Fruit fly (Drosophila melanogaster) whole organism, prepupa: ENCODE measurements around the gene Eaat1.

Source experiments
- Blimp-1 ChIP-seq: fragments of 200-800 bp; sonication (Bioruptor generic); optimal IDR thresholded peaks from 3 replicates; lab custom pipeline; 2017; ENCODE audit warnings: missing biosample characterization, missing genetic modification characterization, mild to moderate bottlenecking, moderate library complexity, missing genetic modification reagents
- CG10631 ChIP-seq: fragments of 200-800 bp; sonication (Bioruptor generic); optimal IDR thresholded peaks from 2 replicates; lab custom pipeline; 2016; ENCODE audit warnings: missing biosample characterization, missing genetic modification characterization
- CG10669 ChIP-seq: fragments of 200-800 bp; sonication (Bioruptor generic); optimal IDR thresholded peaks from 3 replicates; lab custom pipeline; 2018; ENCODE audit warnings: missing biosample characterization, mild to moderate bottlenecking, missing genetic modification characterization, moderate library complexity
- CG11762 ChIP-seq: fragments of 200-800 bp; sonication (Bioruptor generic); optimal IDR thresholded peaks from 3 replicates; lab custom pipeline; 2016; ENCODE audit warnings: missing biosample characterization, missing genetic modification characterization; ENCODE audit not compliant: insufficient read depth
- CG11902 ChIP-seq: fragments of 200-800 bp; sonication (Bioruptor generic); optimal IDR thresholded peaks from 3 replicates; lab custom pipeline; 2016; ENCODE audit warnings: missing biosample characterization, missing genetic modification characterization
- CG1621 ChIP-seq: fragments of 200-800 bp; sonication (Bioruptor generic); optimal IDR thresholded peaks from 3 replicates; lab custom pipeline; 2018; ENCODE audit warnings: missing biosample characterization, mild to moderate bottlenecking, missing genetic modification characterization
- CG16779 ChIP-seq: fragments of 200-800 bp; sonication (Bioruptor generic); optimal IDR thresholded peaks from 3 replicates; lab custom pipeline; 2017; ENCODE audit warnings: missing biosample characterization, mild to moderate bottlenecking, missing genetic modification characterization
- CG3032 ChIP-seq: fragments of 200-800 bp; optimal IDR thresholded peaks from 2 replicates; lab custom pipeline; 2019; ENCODE audit warnings: missing biosample characterization, mild to moderate bottlenecking, missing genetic modification characterization, moderate library complexity
- CG3919 ChIP-seq: fragments of 200-800 bp; sonication (Bioruptor generic); optimal IDR thresholded peaks from 3 replicates; lab custom pipeline; 2016; ENCODE audit warnings: missing biosample characterization, missing genetic modification characterization
- CG4318 ChIP-seq: fragments of 200-800 bp; sonication (Bioruptor generic); optimal IDR thresholded peaks from 3 replicates; lab custom pipeline; 2017; ENCODE audit warnings: missing biosample characterization, mild to moderate bottlenecking, missing genetic modification characterization
- CG6276 ChIP-seq: fragments of 200-800 bp; sonication (Bioruptor generic); optimal IDR thresholded peaks from 2 replicates; lab custom pipeline; 2017; ENCODE audit warnings: missing biosample characterization, mild to moderate bottlenecking, missing genetic modification characterization
- CG6854 ChIP-seq: fragments of 200-800 bp; sonication (Bioruptor generic); optimal IDR thresholded peaks from 2 replicates; lab custom pipeline; 2017; ENCODE audit warnings: missing biosample characterization, mild to moderate bottlenecking, missing genetic modification characterization
- CG8119 ChIP-seq: fragments of 200-800 bp; sonication (Bioruptor generic); IDR thresholded peaks from 3 replicates; pipeline ENCODE4 v1.3.6; 2022; ENCODE audit warnings: missing biosample characterization, missing genetic modification characterization
- CG8319 ChIP-seq: fragments of 200-800 bp; sonication (Bioruptor generic); optimal IDR thresholded peaks from 3 replicates; lab custom pipeline; 2016; ENCODE audit warnings: missing biosample characterization, missing genetic modification characterization
- CG8632 ChIP-seq: fragments of 200-800 bp; sonication (Bioruptor generic); optimal IDR thresholded peaks from 3 replicates; lab custom pipeline; 2016; ENCODE audit warnings: missing biosample characterization, missing genetic modification characterization
- CG9139 ChIP-seq: fragments of 200-800 bp; sonication (Bioruptor generic); optimal IDR thresholded peaks from 3 replicates; lab custom pipeline; 2017; ENCODE audit warnings: missing biosample characterization, mild to moderate bottlenecking, missing genetic modification characterization
- Eip93F ChIP-seq: fragments of 200-800 bp; sonication (Bioruptor generic); optimal IDR thresholded peaks from 2 replicates; lab custom pipeline; 2016; ENCODE audit warnings: missing biosample characterization, mild to moderate bottlenecking, missing genetic modification characterization
- Gug ChIP-seq: fragments of 200-800 bp; sonication (Bioruptor generic); IDR thresholded peaks from 2 replicates; pipeline ENCODE4 v1.3.6; 2022; ENCODE audit warnings: missing biosample characterization, missing genetic modification characterization
- Hr39 ChIP-seq: fragments of 200-800 bp; sonication (Bioruptor generic); optimal IDR thresholded peaks from 2 replicates; lab custom pipeline; 2016; ENCODE audit warnings: missing biosample characterization, missing genetic modification characterization
- Lpt ChIP-seq: fragments of 200-800 bp; sonication (Bioruptor generic); optimal IDR thresholded peaks from 3 replicates; lab custom pipeline; 2016; ENCODE audit warnings: missing biosample characterization, missing genetic modification characterization
- OdsH ChIP-seq: fragments of 200-800 bp; sonication (Bioruptor generic); optimal IDR thresholded peaks from 3 replicates; lab custom pipeline; 2016; ENCODE audit warnings: missing biosample characterization, missing genetic modification characterization
- Sox14 ChIP-seq: fragments of 200-800 bp; sonication (Bioruptor generic); optimal IDR thresholded peaks from 3 replicates; lab custom pipeline; 2016; ENCODE audit warnings: missing biosample characterization, missing genetic modification characterization
- acj6 ChIP-seq: fragments of 200-800 bp; sonication (Bioruptor generic); optimal IDR thresholded peaks from 3 replicates; lab custom pipeline; 2016; ENCODE audit warnings: missing biosample characterization, missing genetic modification characterization
- cyc ChIP-seq: fragments of 200-800 bp; sonication (Bioruptor generic); optimal IDR thresholded peaks from 3 replicates; lab custom pipeline; 2016; ENCODE audit warnings: missing biosample characterization, missing genetic modification characterization
- dac ChIP-seq: fragments of 200-800 bp; sonication (Bioruptor generic); optimal IDR thresholded peaks from 2 replicates; lab custom pipeline; 2017; ENCODE audit warnings: missing biosample characterization, mild to moderate bottlenecking, missing genetic modification characterization
- dsx ChIP-seq: fragments of 200-800 bp; optimal IDR thresholded peaks from 3 replicates; lab custom pipeline; 2019; ENCODE audit warnings: missing biosample characterization, mild to moderate bottlenecking, missing genetic modification characterization, moderate library complexity; ENCODE audit not compliant: poor library complexity, severe bottlenecking
- eg ChIP-seq: fragments of 200-800 bp; sonication (Bioruptor generic); IDR thresholded peaks from 3 replicates; pipeline ENCODE4 v1.3.6; 2022; ENCODE audit warnings: missing biosample characterization, missing genetic modification characterization
- salr ChIP-seq, 2 experiments: fragments of 200-800 bp; sonication (Bioruptor generic); optimal IDR thresholded peaks; 3 replicates each; lab custom pipeline; 2016 to 2018; ENCODE audit warnings: missing biosample characterization in 2 of 2, missing genetic modification characterization in 2 of 2, mild to moderate bottlenecking in 1 of 2
- svp ChIP-seq: fragments of 200-800 bp; sonication (Bioruptor generic); peaks from one replicate; lab custom pipeline; 2016; ENCODE audit warnings: missing biosample characterization, missing genetic modification characterization
- vri ChIP-seq: fragments of 200-800 bp; sonication (Bioruptor generic); optimal IDR thresholded peaks from 3 replicates; lab custom pipeline; 2016; ENCODE audit warnings: missing biosample characterization, mild to moderate bottlenecking, missing genetic modification characterization

Gene Eaat1

DNA sequence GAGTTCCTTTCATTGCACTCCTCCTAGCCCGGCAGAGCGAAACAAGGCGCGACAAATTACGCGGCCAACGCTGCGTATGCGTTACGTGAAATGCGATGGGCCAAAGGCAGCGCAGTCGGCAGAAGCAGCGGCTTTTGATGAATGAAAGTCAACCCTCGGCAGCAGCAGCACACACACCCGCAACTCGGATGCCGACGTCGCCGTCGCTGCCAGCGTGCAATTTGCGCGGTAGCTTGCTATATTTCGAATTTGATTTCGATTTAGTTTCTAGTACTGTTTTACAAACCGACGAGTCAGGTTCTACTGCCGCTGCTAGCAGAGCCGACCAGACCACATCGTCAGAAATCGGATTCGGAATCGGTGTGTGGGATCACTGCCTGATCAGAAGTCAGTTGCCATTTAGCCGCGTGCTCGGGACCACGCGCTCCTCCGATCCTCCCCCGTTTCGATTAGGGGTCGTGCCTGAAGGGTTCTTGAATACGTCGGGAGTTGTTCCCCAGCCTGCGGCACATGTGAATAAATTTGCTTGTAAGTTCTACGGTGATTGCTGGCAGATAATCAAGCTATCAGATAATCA, at the start of gene Eaat1:
TSS of gene Eaat1 (plus strand) at position 268 of the 577 bp plus-strand sequence.
- TF ChIP-seq CG16779 (tag; lab: Kevin White, UChicago) (peak; percentile 41), CG6854 (GFP tag; lab: Kevin White, UChicago) (no peak), svp (GFP tag; lab: Kevin White, UChicago) (peak; percentile 22)

DNA sequence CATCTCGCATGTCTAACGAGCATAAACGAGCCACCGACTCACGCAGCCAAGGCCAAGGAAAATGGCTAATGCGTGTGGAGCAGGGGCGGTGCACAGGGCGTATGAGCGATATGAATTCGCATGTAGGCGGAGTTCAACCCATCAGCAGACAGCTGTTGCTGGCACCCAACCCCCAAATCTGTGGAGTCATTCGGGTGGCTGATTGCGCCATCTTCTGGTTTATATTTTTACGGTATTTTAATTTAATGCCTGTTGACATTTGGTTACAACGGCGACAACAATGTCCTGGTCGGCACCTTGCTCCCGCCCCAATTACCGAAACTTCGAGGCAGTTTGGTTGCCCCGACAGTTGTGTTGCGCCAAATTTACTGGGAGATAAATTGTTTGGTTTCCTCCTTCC, 12.3 kb upstream of the Eaat1 start:
- TF ChIP-seq Gug (GFP tag; lab: Robert Waterston, UW) (no peak), eg (GFP tag; lab: Robert Waterston, UW) (no peak), CG11902 (GFP tag; lab: Kevin White, UChicago) (no peak), Lpt (GFP tag; lab: Kevin White, UChicago) (no peak), salr (GFP tag; optimal IDR thresholded peaks at IDR 0.05; lab: Kevin White, UChicago) (no peak), CG9139 (GFP tag; lab: Kevin White, UChicago) (no peak), OdsH (GFP tag; lab: Kevin White, UChicago) (no peak), svp (GFP tag; lab: Kevin White, UChicago) (no peak), CG4318 (GFP tag; lab: Kevin White, UChicago) (no peak), dac (no peak), CG11762 (no peak), CG3032 (tag; lab: Kevin White, UChicago) (no peak), Sox14 (GFP tag; lab: Kevin White, UChicago) (no peak), acj6 (GFP tag; lab: Kevin White, UChicago) (no peak), vri (GFP tag; lab: Kevin White, UChicago) (no peak), Hr39 (GFP tag; lab: Kevin White, UChicago) (no peak), CG8632 (GFP tag; lab: Kevin White, UChicago) (no peak), CG8119 (GFP tag; lab: Robert Waterston, UW) (no peak), CG6276 (no peak)

DNA sequence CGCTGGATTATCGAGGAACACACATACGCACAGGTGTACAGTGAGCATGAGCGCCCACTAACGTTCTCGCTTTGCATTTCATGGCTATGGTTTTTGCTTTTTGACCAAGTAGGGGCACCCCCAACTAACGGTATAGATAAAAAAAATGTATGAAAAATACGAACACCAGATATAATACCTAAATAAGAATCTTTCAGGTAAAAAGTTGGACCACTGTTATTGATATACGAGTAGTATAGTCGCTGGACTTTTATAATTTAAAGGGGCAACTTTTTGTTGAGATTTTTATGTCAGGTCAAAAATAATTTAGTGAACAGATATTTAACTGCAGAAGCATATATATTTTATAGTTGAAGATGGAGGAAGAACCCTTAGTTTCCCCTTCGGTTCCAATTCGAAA, 5.9 kb upstream of the Eaat1 start, which contains the start of gene CG17005:
TSS of gene CG17005 (plus strand) at position 301 of the 400 bp plus-strand sequence.
- TF ChIP-seq CG8319 (GFP tag; lab: Kevin White, UChicago) (no peak), salr (GFP tag; optimal IDR thresholded peaks at IDR 0.05; lab: Kevin White, UChicago) (no peak), CG10669 (GFP tag; lab: Kevin White, UChicago) (no peak)

DNA sequence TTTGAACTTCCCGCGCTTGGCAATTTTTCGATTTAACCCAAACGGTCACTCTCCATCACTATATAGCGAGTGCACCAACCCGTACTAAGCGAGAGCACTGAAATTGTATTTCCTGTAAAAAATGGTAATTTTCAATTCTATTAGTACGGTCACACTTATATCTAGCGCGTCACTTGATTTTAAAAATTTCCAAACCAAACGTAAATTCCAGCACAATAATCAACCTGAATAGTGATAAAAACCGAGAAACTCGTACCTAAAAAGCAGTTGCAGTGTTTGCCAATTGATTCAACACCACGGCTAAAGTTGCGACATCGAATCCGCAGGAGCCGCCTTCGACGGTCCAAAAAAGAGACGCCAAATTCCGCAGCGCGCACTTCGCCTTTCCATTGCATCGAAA, 2.7 kb upstream of the Eaat1 start, which contains the start of gene Cks30A:
TSS of gene Cks30A (plus strand) at position 136 of the 400 bp plus-strand sequence.
- TF ChIP-seq CG1621 (tag; lab: Kevin White, UChicago) (peak; percentile 100), vri (GFP tag; lab: Kevin White, UChicago) (no peak)

DNA sequence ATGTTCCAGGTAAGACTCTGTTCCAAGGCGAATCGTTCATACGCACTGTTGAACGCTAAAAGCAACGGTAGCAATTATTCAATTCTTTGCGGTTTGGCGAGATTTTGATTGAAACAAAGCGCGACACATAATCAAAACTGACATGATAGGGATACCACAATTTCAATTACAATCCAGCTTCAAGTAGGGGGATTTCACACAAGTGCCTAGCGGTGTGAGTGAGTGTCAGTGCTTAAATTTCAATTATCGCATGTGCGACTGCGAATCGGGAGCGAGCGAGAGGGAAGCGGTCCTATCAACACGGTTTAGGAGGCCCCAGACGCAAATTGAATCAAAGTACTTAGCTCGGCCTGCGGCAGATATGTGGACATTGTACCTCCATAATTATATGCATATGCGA, 5.5 kb downstream of the Eaat1 start:
- TF ChIP-seq Lpt (GFP tag; lab: Kevin White, UChicago) (no peak), svp (GFP tag; lab: Kevin White, UChicago) (peak; percentile 70), cyc (GFP tag; lab: Kevin White, UChicago) (no peak), Eip93F (GFP tag; lab: Kevin White, UChicago) (no peak)

DNA sequence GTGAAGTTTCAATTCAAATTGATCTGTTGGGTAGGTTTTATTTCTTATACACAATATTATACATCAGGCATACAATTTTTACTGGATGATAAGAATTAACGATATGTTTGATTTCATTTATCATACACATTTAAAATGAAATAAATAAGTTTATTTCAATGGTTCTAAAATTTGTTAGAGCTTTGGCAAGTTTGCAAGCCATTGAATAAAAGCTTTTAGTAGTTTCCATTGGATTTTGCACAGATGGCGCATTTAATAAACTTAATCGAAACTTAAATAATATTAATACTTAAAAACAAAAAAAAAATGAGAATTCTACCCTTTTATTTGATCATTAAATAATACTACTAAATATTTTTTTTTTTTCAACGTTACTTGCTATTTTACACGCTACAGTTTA, 8.6 kb downstream of the Eaat1 start:
- TF ChIP-seq svp (GFP tag; lab: Kevin White, UChicago) = peak; percentile 13
- no peak for TF ChIP-seq dsx (GFP tag; lab: Kevin White, UChicago)

DNA sequence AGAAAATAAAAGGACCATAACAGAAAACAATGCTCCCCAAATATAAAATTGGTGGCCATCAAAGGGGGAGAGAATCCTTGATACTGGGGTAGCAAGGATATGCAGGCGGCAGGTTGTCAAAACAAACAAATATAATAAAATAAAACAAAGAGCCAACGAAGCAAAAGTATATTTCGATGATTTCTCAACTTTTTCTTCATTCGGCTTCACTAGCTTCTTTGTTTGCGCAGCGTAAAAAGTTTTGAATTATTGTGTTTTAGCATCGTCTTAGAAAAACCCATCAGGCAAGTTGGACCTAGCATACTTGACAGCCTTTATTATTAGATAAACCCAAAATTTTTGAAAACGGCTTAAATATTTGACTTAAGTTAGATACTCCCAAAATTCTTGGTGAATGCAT, 9.2 kb downstream of the Eaat1 start, which contains the start of gene CG3748:
TSS of gene CG3748 (plus strand) at position 301 of the 400 bp plus-strand sequence.
- TF ChIP-seq eg (GFP tag; lab: Robert Waterston, UW) = no peak
- TF ChIP-seq vri (GFP tag; lab: Kevin White, UChicago) = no peak
- no peak for TF ChIP-seq CG10631 (GFP tag; lab: Kevin White, UChicago)
- no peak for TF ChIP-seq CG8319 (GFP tag; lab: Kevin White, UChicago)
- no peak for TF ChIP-seq CG3919 (GFP tag; lab: Kevin White, UChicago)
- TF ChIP-seq Blimp-1 (GFP tag; lab: Kevin White, UChicago) = no peak
